Worm (Caenorhabditis elegans): Measurements from ENCODE around the gene piki-1.

piki-1 gene

ce11 chrX:15246182-15246581 lies at the start of gene piki-1:
Gene piki-1, minus strand, starts transcription at chrX:15246399.
- TF ChIP-seq egl-43 (GFP tag; IDR thresholded peaks at IDR 0.05) (no peak), nhr-102 (tag; optimal IDR thresholded peaks at IDR 0.05) (no peak), nhr-25 (tag; optimal IDR thresholded peaks at IDR 0.05; ENCODE audit: borderline replicate concordance, insufficient read depth) (no peak), lin-1 (GFP tag; IDR thresholded peaks at IDR 0.05) (no peak), ceh-62 (tag; optimal IDR thresholded peaks at IDR 0.05) (no peak), mdt-29 (GFP tag; IDR thresholded peaks at IDR 0.05) (no peak), madf-9 (GFP tag; conservative IDR thresholded peaks at IDR 0.05) (no peak), nhr-6 (tag; optimal IDR thresholded peaks at IDR 0.05) (no peak), fos-1 (tag; optimal IDR thresholded peaks at IDR 0.05) (no peak), skn-1 (tag; optimal IDR thresholded peaks at IDR 0.05) (no peak), zfp-2 (tag; optimal IDR thresholded peaks at IDR 0.05) (no peak), nhr-28 (tag; optimal IDR thresholded peaks at IDR 0.05) (no peak), spr-1 (tag; optimal IDR thresholded peaks at IDR 0.05) (no peak), mxl-3 (GFP tag; optimal IDR thresholded peaks at IDR 0.05) (no peak), T20F7.1 (GFP tag; optimal IDR thresholded peaks at IDR 0.05) (no peak), mxl-2 (GFP tag; conservative IDR thresholded peaks at IDR 0.05) (no peak), Y48G9A.11 (GFP tag; IDR thresholded peaks at IDR 0.05) (no peak), pha-4 (GFP tag; IDR thresholded peaks at IDR 0.05) (no peak), pha-4 (tag; optimal IDR thresholded peaks at IDR 0.05) (no peak), nhr-42 (GFP tag; IDR thresholded peaks at IDR 0.05) (no peak)

DNA sequence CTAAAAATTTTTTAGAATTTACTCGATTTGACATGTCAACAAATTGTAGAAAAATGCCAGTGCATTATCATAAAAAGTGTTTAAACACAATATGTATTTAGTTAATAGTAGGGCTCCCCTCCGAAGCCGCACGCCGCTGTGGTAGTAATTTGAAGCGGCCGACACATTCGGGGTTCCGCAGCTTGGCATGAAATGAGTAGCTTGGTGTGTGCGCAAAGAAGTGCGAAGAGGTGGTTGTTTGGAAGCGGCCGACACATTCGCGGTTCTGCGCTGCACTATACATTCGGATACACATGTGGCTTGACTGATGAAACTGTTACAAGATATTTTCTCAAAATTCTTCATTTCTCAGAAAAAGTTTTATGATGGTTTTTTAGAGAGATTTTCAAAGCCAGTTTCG lies 39.4 kb upstream of the piki-1 start:
- TF ChIP-seq daf-16 (GFP tag; optimal IDR thresholded peaks at IDR 0.05) (no peak), daf-16 (tag; optimal IDR thresholded peaks at IDR 0.05) (no peak), sdz-12 (GFP tag; optimal IDR thresholded peaks at IDR 0.05) (no peak), aha-1 (tag) (peak; percentile 61), ZK337.2 (GFP tag; IDR thresholded peaks at IDR 0.05) (no peak)

ce11 chrX:15283740-15284139 lies 37.5 kb upstream of the piki-1 start, which contains the start of gene jud-4:
Gene jud-4, plus strand, starts transcription at chrX:15284115.
- no peak for TF ChIP-seq mes-2 (tag; optimal IDR thresholded peaks at IDR 0.05; ENCODE audit: poor library complexity, severe bottlenecking)
- 0 out of 2 replicates have a peak, but pooled peaks have one; percentile 27 for TF ChIP-seq nhr-41 (GFP tag; IDR thresholded peaks at IDR 0.05)

DNA sequence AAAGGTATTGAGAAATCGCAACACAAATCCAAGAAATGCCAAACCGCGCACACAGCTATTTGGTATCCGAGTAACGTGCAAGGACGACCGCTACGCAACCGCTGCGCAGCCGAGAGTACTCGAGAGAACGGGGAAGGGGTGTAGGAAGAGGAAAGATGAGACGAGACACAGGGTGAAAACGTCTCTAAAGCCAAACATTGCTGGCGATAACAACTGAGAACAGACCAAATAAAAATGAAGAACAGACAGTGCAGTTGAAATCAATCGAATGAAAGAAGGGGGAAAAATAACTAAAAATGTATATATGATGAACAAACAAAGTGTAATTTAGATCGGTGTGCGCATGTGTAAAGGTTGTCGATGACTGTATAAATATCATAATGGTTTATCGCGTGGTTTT lies 35.0 kb upstream of the piki-1 start:
- TF ChIP-seq nhr-11 (tag; optimal IDR thresholded peaks at IDR 0.05) (peak; percentile 9), hlh-11 (tag; optimal IDR thresholded peaks at IDR 0.05) (peak; percentile 61), mes-2 (tag; optimal IDR thresholded peaks at IDR 0.05; ENCODE audit: poor library complexity, severe bottlenecking) (peak; percentile 26), daf-16 (GFP tag; optimal IDR thresholded peaks at IDR 0.05) (no peak), daf-16 (tag; optimal IDR thresholded peaks at IDR 0.05) (peak; percentile 26), hmg-1.1 (GFP tag; IDR thresholded peaks at IDR 0.05) (0 out of 2 replicates have a peak, but pooled peaks have one; percentile 25), fos-1 (tag; optimal IDR thresholded peaks at IDR 0.05) (no peak), mdl-1 (tag; optimal IDR thresholded peaks at IDR 0.05) (peak in 1 of 2 experiments; percentile 59), nhr-25 (tag; optimal IDR thresholded peaks at IDR 0.05; ENCODE audit: borderline replicate concordance, insufficient read depth) (peak; percentile 1), nhr-237 (tag; optimal IDR thresholded peaks at IDR 0.05) (no peak), aly-2 (tag; optimal IDR thresholded peaks at IDR 0.05) (no peak), aha-1 (tag) (peak; percentile 28), hlh-30 (tag; optimal IDR thresholded peaks at IDR 0.05; ENCODE audit: insufficient read depth) (peak; percentile 64), lsy-2 (tag; optimal IDR thresholded peaks at IDR 0.05) (peak in 1 of 2 experiments; percentile 24), zfp-3 (GFP tag; conservative IDR thresholded peaks at IDR 0.05) (no peak), dve-1 (tag; optimal IDR thresholded peaks at IDR 0.05; ENCODE audit: insufficient read depth) (peak; percentile 43), nhr-28 (tag; optimal IDR thresholded peaks at IDR 0.05) (peak; percentile 25), unc-62 (GFP tag; optimal IDR thresholded peaks at IDR 0.05 in 1 of 2) (peak in 1 of 2 experiments; percentile 97), unc-62 (tag; optimal IDR thresholded peaks at IDR 0.05) (no peak), nhr-77 (tag; optimal IDR thresholded peaks at IDR 0.05) (no peak), mep-1 (tag; optimal IDR thresholded peaks at IDR 0.05) (peak; percentile 61), ceh-28 (tag; optimal IDR thresholded peaks at IDR 0.05) (no peak), ztf-7 (tag; optimal IDR thresholded peaks at IDR 0.05) (peak; percentile 39), nhr-6 (tag; optimal IDR thresholded peaks at IDR 0.05) (peak; percentile 41), dpl-1 (GFP tag; optimal IDR thresholded peaks at IDR 0.05) (no peak), dmd-6 (GFP tag; IDR thresholded peaks at IDR 0.05) (no peak; the same call in 1 of the 2 replicates), mxl-3 (GFP tag; optimal IDR thresholded peaks at IDR 0.05) (peak; percentile 42)

Measured in whole organism, L4 larva.